Fruit fly (Drosophila melanogaster) whole organism, adult: ENCODE data around the gene CG31740.

Source experiments
- CG11617 ChIP-seq: fragments of 200-800 bp; sonication (Bioruptor generic); optimal IDR thresholded peaks from 2 replicates; lab custom pipeline; 2017; ENCODE audit warnings: mild to moderate bottlenecking, missing biosample characterization, missing genetic modification reagents, missing genetic modification characterization
- CG14711 ChIP-seq: fragments of 200-800 bp; sonication (Bioruptor generic); optimal IDR thresholded peaks from 2 replicates; lab custom pipeline; 2018; ENCODE audit warnings: missing biosample characterization, mild to moderate bottlenecking, missing genetic modification characterization, moderate library complexity
- CG1620 ChIP-seq: fragments of 200-800 bp; sonication (Bioruptor generic); optimal IDR thresholded peaks from 2 replicates; lab custom pipeline; 2016; ENCODE audit warnings: missing biosample characterization, missing genetic modification characterization
- CG5204 ChIP-seq: fragments of 200-800 bp; sonication (Bioruptor generic); optimal IDR thresholded peaks from 2 replicates; lab custom pipeline; 2016; ENCODE audit warnings: missing biosample characterization, missing genetic modification characterization
- Mnt ChIP-seq: fragments of 200-800 bp; sonication (Bioruptor generic); optimal IDR thresholded peaks from 2 replicates; lab custom pipeline; 2016; ENCODE audit warnings: missing biosample characterization, mild to moderate bottlenecking, missing genetic modification characterization
- cic ChIP-seq: fragments of 200-800 bp; sonication (Bioruptor generic); optimal IDR thresholded peaks from 2 replicates; lab custom pipeline; 2017; ENCODE audit warnings: missing biosample characterization, mild to moderate bottlenecking, missing genetic modification characterization, moderate library complexity
- tj ChIP-seq: fragments of 200-800 bp; sonication (Bioruptor generic); optimal IDR thresholded peaks from 3 replicates; lab custom pipeline; 2017; ENCODE audit warnings: missing biosample characterization, mild to moderate bottlenecking, missing genetic modification characterization, moderate library complexity

DNA sequence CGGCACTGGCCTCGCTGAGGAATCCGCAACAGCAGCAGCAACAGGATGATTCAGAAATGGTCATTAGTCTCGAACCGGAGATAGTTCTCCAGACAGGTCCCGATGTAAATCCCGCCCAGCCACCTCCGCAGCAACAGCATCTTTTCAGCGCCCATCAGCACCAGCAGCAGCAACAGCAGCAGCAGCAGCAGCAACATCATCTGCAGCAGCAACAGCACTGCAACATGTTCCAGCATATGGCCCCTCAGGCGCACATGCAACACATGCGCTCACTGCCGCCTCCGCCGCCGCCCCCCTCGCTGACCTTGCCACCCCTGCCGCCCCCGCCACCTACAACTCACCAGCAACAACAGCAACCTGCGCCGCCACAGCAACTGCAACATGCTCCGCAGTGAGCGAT, 35.8 kb upstream of the CG31740 start:
- TF ChIP-seq cic (GFP tag; lab: Kevin White, UChicago) (no peak), CG5204 (GFP tag; lab: Kevin White, UChicago) (no peak), CG11617 (GFP tag; lab: Kevin White, UChicago) (no peak), tj (GFP tag; lab: Kevin White, UChicago) (no peak), CG14711 (tag; lab: Kevin White, UChicago) (no peak), CG1620 (no peak), Mnt (GFP tag; lab: Kevin White, UChicago) (no peak)
